Worm (Caenorhabditis elegans): ENCODE results near the gene srz-29.
"Not testable (repeated sequence)": the region's sequence is repeated elsewhere in the genome, so short reads cannot be mapped to it uniquely, and the experiment has no call there.

The srz-29 gene

ce11 chrIV:13619203-13619602 lies 26.5 kb downstream of the srz-29 start, which contains the start of gene C08F11.3:
TSS of gene C08F11.3 (plus strand) at chrIV:13619503.
- no peak for TF ChIP-seq nhr-23 (tag; optimal IDR thresholded peaks at IDR 0.05)
- no peak for TF ChIP-seq nhr-6 (tag; optimal IDR thresholded peaks at IDR 0.05)
- TF ChIP-seq nhr-10 (tag; optimal IDR thresholded peaks at IDR 0.05) = no peak
- TF ChIP-seq unc-55 (GFP tag; optimal IDR thresholded peaks at IDR 0.05) = no peak

DNA sequence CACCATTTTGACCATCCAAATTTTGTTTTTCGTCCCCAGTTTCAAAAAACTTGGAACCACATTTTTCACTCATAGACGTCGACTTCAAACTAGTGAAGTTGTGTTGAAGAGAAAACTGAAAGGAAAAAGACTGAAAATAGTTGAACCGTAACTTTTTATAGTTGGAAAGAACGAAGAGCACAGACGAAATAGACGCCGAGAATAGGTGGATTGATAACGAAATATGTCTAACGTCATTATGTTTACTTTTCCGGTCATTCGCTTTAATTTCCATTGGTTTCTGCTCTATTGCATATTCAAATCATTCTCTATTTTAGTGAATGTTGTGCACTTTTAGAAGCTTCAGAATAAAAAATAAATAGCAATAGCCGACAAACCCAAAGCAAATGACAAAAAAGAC lies 36.0 kb downstream of the srz-29 start, which contains the start of gene C08F11.13:
C08F11.13 (minus strand) TSS at position 138 of the 400 bp plus-strand sequence.
- TF ChIP-seq sma-9 (GFP tag; optimal IDR thresholded peaks at IDR 0.05) (peak; percentile 60), sma-9 (tag; optimal IDR thresholded peaks at IDR 0.05) (no peak), nhr-129 (tag; optimal IDR thresholded peaks at IDR 0.05) (peak; percentile 12), fos-1 (tag; optimal IDR thresholded peaks at IDR 0.05) (peak; percentile 43), ama-1 (optimal IDR thresholded peaks at IDR 0.05) (no peak), gmeb-1 (tag; optimal IDR thresholded peaks at IDR 0.05) (peak; percentile 18)

DNA sequence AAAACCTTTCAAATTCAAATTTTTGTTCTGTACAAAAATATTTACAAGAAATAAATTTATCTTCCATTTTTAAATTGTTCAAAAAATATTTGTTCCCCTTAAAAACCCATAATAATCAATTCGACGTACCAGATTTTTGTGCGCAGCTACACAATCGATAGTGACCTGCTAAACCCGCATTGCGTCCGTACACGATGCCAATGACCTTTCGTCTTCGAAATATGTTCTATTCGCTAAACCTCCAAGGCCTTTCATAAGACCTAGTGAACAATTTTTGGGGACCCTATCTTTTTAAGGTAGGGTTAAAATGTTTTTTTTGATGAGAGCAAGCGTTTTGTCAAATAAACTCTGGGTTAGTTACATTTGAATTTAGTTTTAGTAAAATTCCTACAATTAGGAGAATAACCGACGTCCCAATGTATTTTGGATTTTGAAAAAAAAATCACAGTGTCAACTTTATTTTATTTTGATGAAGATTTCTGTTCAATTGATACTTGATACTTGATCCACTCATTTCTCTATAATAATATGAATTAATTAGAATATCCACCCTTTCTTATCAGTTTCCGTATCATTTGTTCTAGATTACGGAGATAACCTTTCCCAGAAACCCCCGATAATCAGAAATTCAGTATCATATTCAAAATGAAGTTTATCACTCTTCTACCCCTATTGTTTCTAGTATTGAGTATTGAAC lies 43.6 kb downstream of the srz-29 start, which contains the start of gene Y45F10B.59:
Y45F10B.59 (plus strand) TSS at position 647 of the 697 bp plus-strand sequence.
- TF ChIP-seq crh-2 (tag; optimal IDR thresholded peaks at IDR 0.05) (no peak), lin-11 (tag; optimal IDR thresholded peaks at IDR 0.05) (no peak), nhr-11 (tag; optimal IDR thresholded peaks at IDR 0.05) (no peak), nhr-23 (tag; optimal IDR thresholded peaks at IDR 0.05) (no peak), ztf-1 (GFP tag; conservative IDR thresholded peaks at IDR 0.05) (no peak), snpc-4 (tag; optimal IDR thresholded peaks at IDR 0.05) (peak; percentile 60), R02D3.7 (tag; optimal IDR thresholded peaks at IDR 0.05) (no peak)

DNA sequence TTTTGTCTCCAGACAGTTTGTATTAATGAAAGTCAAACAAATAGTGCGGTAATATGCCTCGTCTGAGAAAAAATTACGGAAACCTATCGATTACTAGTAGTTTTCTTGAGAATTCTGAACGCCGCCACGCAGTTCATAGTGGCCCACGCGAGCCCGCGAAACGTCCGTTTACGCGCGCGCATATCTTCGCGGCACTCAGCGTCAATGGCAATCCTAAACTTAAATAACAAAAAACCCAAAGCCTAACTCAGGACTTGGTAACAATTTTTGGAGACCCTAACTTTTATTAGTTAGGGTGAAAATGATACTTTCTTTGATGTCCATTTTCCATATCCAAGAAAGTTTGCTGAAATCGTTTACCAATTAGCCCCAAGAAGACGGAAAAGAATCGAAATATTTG lies 44.3 kb downstream of the srz-29 start:
- TF ChIP-seq skn-1 (tag; optimal IDR thresholded peaks at IDR 0.05) (no peak), nhr-77 (tag; optimal IDR thresholded peaks at IDR 0.05) (no peak), ztf-1 (GFP tag; conservative IDR thresholded peaks at IDR 0.05) (no peak), mbf-1 (tag; optimal IDR thresholded peaks at IDR 0.05) (no peak), unc-55 (GFP tag; optimal IDR thresholded peaks at IDR 0.05) (no peak), F13H6.1 (tag; optimal IDR thresholded peaks at IDR 0.05) (no peak), elt-1 (tag; optimal IDR thresholded peaks at IDR 0.05) (no peak), aly-2 (tag; optimal IDR thresholded peaks at IDR 0.05) (no peak), nhr-10 (tag; optimal IDR thresholded peaks at IDR 0.05) (no peak), gmeb-1 (tag; optimal IDR thresholded peaks at IDR 0.05) (no peak), fos-1 (tag; optimal IDR thresholded peaks at IDR 0.05) (no peak), nhr-6 (tag; optimal IDR thresholded peaks at IDR 0.05) (no peak), nhr-25 (tag; optimal IDR thresholded peaks at IDR 0.05) (no peak), lin-13 (GFP tag; optimal IDR thresholded peaks at IDR 0.05) (no peak), ama-1 (optimal IDR thresholded peaks at IDR 0.05) (no peak), dmd-4 (tag; optimal IDR thresholded peaks at IDR 0.05) (no peak), nhr-237 (tag; optimal IDR thresholded peaks at IDR 0.05) (no peak)

DNA sequence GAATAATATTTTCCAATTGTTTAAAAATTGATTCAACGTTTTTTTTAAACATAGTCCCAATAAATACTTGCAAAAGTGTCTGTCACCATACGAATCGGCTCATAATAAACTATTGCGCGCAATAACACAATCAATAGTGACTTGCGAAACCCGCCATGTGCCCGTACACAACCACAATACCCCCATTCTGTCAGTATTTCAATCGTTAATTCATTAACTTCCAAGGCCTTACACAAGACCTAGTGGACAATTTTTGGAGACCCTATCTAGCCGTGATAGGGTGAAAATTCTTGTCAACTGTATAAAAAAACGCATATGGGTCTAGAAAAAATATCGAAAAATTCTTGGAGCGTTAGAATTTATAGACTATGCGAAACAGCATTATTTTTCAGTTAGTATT lies 45.1 kb downstream of the srz-29 start:
- no peak for TF ChIP-seq lin-11 (tag; optimal IDR thresholded peaks at IDR 0.05)
- peak; percentile 60 for TF ChIP-seq snpc-4 (tag; optimal IDR thresholded peaks at IDR 0.05)

DNA sequence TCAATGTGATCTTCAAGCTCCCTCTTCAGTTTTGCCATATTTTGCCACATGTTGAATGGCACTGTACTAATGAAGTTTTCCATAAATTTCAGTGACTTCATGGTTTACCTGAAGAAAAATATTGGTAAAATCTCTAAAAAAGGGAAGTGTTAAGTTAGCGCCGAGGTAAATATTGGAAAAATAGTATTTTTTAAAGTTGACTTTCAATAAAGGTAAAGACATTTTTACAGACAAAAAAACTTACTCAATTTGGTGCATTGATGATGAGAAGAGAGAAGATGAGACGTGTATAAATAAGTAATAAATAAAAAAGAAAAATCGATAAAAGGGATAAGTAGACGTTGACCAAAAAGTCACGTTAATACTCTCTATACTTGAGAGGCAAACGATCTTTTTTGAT lies 47.9 kb downstream of the srz-29 start, which contains the start of gene Y45F10B.9:
Y45F10B.9 (minus strand) TSS at position 101 of the 400 bp plus-strand sequence.
- not testable (repeated sequence) for TF ChIP-seq mab-5, dmd-4, fos-1 (tag; optimal IDR thresholded peaks at IDR 0.05)

All from whole organism, L2 larva.